Fruit fly (Drosophila melanogaster) whole organism, prepupa: Measurements from ENCODE around the gene CG32121.

Experiments
- CG15336 ChIP-seq: fragments of 200-800 bp; sonication (Bioruptor generic); IDR thresholded peaks from 2 replicates; pipeline ENCODE4 v1.3.6; 2022; ENCODE audit warnings: missing biosample characterization, missing genetic modification characterization
- CG16779 ChIP-seq: fragments of 200-800 bp; sonication (Bioruptor generic); optimal IDR thresholded peaks from 3 replicates; lab custom pipeline; 2017; ENCODE audit warnings: missing biosample characterization, mild to moderate bottlenecking, missing genetic modification characterization
- CG31627 ChIP-seq: fragments of 200-800 bp; sonication (Bioruptor generic); optimal IDR thresholded peaks from 3 replicates; lab custom pipeline; 2016; ENCODE audit warnings: missing biosample characterization, missing genetic modification characterization
- CG3919 ChIP-seq: fragments of 200-800 bp; sonication (Bioruptor generic); optimal IDR thresholded peaks from 3 replicates; lab custom pipeline; 2016; ENCODE audit warnings: missing biosample characterization, missing genetic modification characterization
- Sox15 ChIP-seq: fragments of 200-800 bp; sonication (Bioruptor generic); optimal IDR thresholded peaks from 3 replicates; lab custom pipeline; 2016; ENCODE audit warnings: missing biosample characterization, missing genetic modification characterization
- cyc ChIP-seq: fragments of 200-800 bp; sonication (Bioruptor generic); optimal IDR thresholded peaks from 3 replicates; lab custom pipeline; 2016; ENCODE audit warnings: missing biosample characterization, missing genetic modification characterization
- lz ChIP-seq: fragments of 200-800 bp; sonication (Bioruptor generic); optimal IDR thresholded peaks from 3 replicates; lab custom pipeline; 2016; ENCODE audit warnings: missing biosample characterization, missing genetic modification characterization
- topi ChIP-seq: fragments of 200-800 bp; sonication (Bioruptor generic); optimal IDR thresholded peaks from 3 replicates; lab custom pipeline; 2016; ENCODE audit warnings: missing biosample characterization, missing genetic modification characterization

DNA sequence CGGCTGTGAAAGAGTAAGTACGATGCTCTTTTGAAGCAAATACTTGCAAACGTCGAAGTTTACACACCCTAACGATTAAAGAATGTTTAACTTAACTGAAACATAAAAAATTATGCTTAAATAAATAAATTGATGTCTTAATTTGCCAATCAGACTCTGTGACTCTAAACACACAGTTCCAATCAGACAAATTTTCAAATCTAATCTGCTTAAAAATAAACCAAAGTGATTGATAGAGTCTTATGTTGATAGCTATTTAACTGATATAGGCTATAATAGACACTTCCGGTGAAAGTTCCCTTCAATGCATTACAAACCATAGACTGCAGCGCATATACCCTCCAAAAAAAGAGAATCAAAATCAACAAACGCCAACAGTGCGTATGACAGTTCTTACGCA, 29.4 kb upstream of the CG32121 start:
- TF ChIP-seq CG15336 (peak; percentile 77), CG3919 (GFP tag; lab: Kevin White, UChicago) (peak; percentile 25), CG31627 (GFP tag; lab: Kevin White, UChicago) (peak; percentile 46), cyc (GFP tag; lab: Kevin White, UChicago) (peak; percentile 21), lz (GFP tag; lab: Kevin White, UChicago) (peak; percentile 16), Sox15 (no peak), CG16779 (tag; lab: Kevin White, UChicago) (no peak), topi (peak; percentile 2)
